Fruit fly (Drosophila melanogaster) whole organism, embryonic: ENCODE data around the gene Vsx1.

Experiments used
- Bdp1 ChIP-seq: fragments of 200-800 bp; sonication (Bioruptor generic); optimal IDR thresholded peaks from 3 replicates; lab custom pipeline; 2016; ENCODE audit warnings: missing biosample characterization, missing genetic modification characterization
- CG1024 ChIP-seq: fragments of 200-800 bp; sonication (Bioruptor generic); IDR thresholded peaks from 2 replicates; pipeline ENCODE4 v1.3.6; 2022; ENCODE audit warnings: missing biosample characterization, missing genetic modification characterization
- CG14710 ChIP-seq: fragments of 200-800 bp; sonication (Bioruptor generic); optimal IDR thresholded peaks from 3 replicates; lab custom pipeline; 2019; ENCODE audit warnings: missing biosample characterization, mild to moderate bottlenecking, missing genetic modification characterization, moderate library complexity
- CG15696 ChIP-seq: fragments of 200-800 bp; sonication (Bioruptor generic); optimal IDR thresholded peaks from 2 replicates; lab custom pipeline; 2019; ENCODE audit warnings: missing biosample characterization, mild to moderate bottlenecking, missing genetic modification characterization, moderate library complexity
- CG16813 ChIP-seq: fragments of 200-800 bp; sonication (Bioruptor generic); IDR thresholded peaks from 3 replicates; pipeline ENCODE4 v1.3.6; 2022; ENCODE audit warnings: missing biosample characterization, missing genetic modification characterization; ENCODE audit not compliant: partially characterized antibody
- CG2120 ChIP-seq: fragments of 200-800 bp; sonication (Bioruptor generic); optimal IDR thresholded peaks from 3 replicates; lab custom pipeline; 2016; ENCODE audit warnings: missing biosample characterization, missing genetic modification characterization
- CG30020 ChIP-seq: fragments of 200-800 bp; optimal IDR thresholded peaks from 2 replicates; lab custom pipeline; 2019; ENCODE audit warnings: missing biosample characterization, mild to moderate bottlenecking, missing genetic modification characterization, moderate library complexity
- CG31365 ChIP-seq: fragments of 200-800 bp; sonication (Bioruptor generic); optimal IDR thresholded peaks from 2 replicates; lab custom pipeline; 2018; ENCODE audit warnings: missing biosample characterization, mild to moderate bottlenecking, missing genetic modification characterization
- CG32772 ChIP-seq: fragments of 200-800 bp; sonication (Bioruptor generic); IDR thresholded peaks from 2 replicates; pipeline ENCODE4 v1.3.6; 2022; ENCODE audit warnings: missing biosample characterization, missing genetic modification characterization
- CG34422 ChIP-seq: fragments of 200-800 bp; sonication (Bioruptor generic); IDR thresholded peaks from 3 replicates; pipeline ENCODE4 v1.3.6; 2022; ENCODE audit warnings: missing biosample characterization, missing genetic modification characterization
- CG4282 ChIP-seq: fragments of 200-800 bp; sonication (Bioruptor generic); optimal IDR thresholded peaks from 2 replicates; lab custom pipeline; 2016; ENCODE audit warnings: missing biosample characterization, missing genetic modification characterization
- CG7839 ChIP-seq: fragments of 200-800 bp; sonication (Bioruptor generic); optimal IDR thresholded peaks from 3 replicates; lab custom pipeline; 2018; ENCODE audit warnings: missing biosample characterization, mild to moderate bottlenecking, missing genetic modification characterization, moderate library complexity
- CG9817 ChIP-seq: fragments of 200-800 bp; sonication (Bioruptor generic); optimal IDR thresholded peaks from 2 replicates; lab custom pipeline; 2018; ENCODE audit warnings: missing biosample characterization, mild to moderate bottlenecking, missing genetic modification characterization, moderate library complexity
- CTCF ChIP-seq: fragments of 200-800 bp; sonication (Bioruptor generic); optimal IDR thresholded peaks from 2 replicates; lab custom pipeline; 2017; ENCODE audit warnings: missing biosample characterization, mild to moderate bottlenecking, missing genetic modification characterization, moderate library complexity
- Dbx ChIP-seq: fragments of 200-800 bp; sonication (Bioruptor generic); IDR thresholded peaks from 3 replicates; pipeline ENCODE4 v1.3.6; 2022; ENCODE audit warnings: missing biosample characterization, missing genetic modification characterization
- Dip2 ChIP-seq: fragments of 200-800 bp; sonication (Bioruptor generic); IDR thresholded peaks from 2 replicates; pipeline ENCODE4 v1.3.6; 2022; ENCODE audit warnings: missing biosample characterization, missing genetic modification characterization
- Dp ChIP-seq: fragments of 200-800 bp; sonication (Bioruptor generic); optimal IDR thresholded peaks from 2 replicates; lab custom pipeline; 2018; ENCODE audit warnings: missing biosample characterization, mild to moderate bottlenecking, missing genetic modification characterization, moderate library complexity
- Drgx ChIP-seq: fragments of 200-800 bp; sonication (Bioruptor generic); IDR thresholded peaks from 2 replicates; pipeline ENCODE4 v1.3.6; 2022; ENCODE audit warnings: missing biosample characterization, missing genetic modification characterization
- Ets65A ChIP-seq: fragments of 200-800 bp; sonication (Bioruptor generic); peaks from one replicate; lab custom pipeline; 2016; ENCODE audit warnings: missing biosample characterization, missing genetic modification characterization
- H15 ChIP-seq: fragments of 200-800 bp; sonication (Bioruptor generic); IDR thresholded peaks from 3 replicates; pipeline ENCODE4 v1.3.6; 2022; ENCODE audit warnings: missing biosample characterization, missing genetic modification characterization
- Hr39 ChIP-seq: fragments of >200 bp; optimal IDR thresholded peaks from 2 replicates; lab custom pipeline; 2017
- Max ChIP-seq: fragments of 200-800 bp; sonication (Bioruptor generic); optimal IDR thresholded peaks from 2 replicates; lab custom pipeline; 2016; ENCODE audit warnings: missing biosample characterization, mild to moderate bottlenecking, missing genetic modification characterization
- Myb ChIP-seq: fragments of 200-800 bp; sonication (Bioruptor generic); optimal IDR thresholded peaks from 2 replicates; lab custom pipeline; 2016; ENCODE audit warnings: missing biosample characterization, missing genetic modification characterization
- Oli ChIP-seq: fragments of 200-800 bp; sonication (Bioruptor generic); optimal IDR thresholded peaks from 2 replicates; lab custom pipeline; 2018; ENCODE audit warnings: missing biosample characterization, mild to moderate bottlenecking, missing genetic modification characterization, moderate library complexity
- Opbp ChIP-seq: fragments of 200-800 bp; sonication (Bioruptor generic); IDR thresholded peaks from 3 replicates; pipeline ENCODE4 v1.3.6; 2022; ENCODE audit warnings: missing biosample characterization, missing genetic modification characterization; ENCODE audit not compliant: partially characterized antibody
- Pdp1 ChIP-seq, 2 experiments: fragments of 200-800 bp; sonication (Bioruptor generic); optimal IDR thresholded peaks; 3 replicates each; lab custom pipeline; 2016; ENCODE audit warnings: missing biosample characterization in 2 of 2, missing genetic modification characterization in 2 of 2, mild to moderate bottlenecking in 1 of 2, moderate library complexity in 1 of 2
- Ptx1 ChIP-seq: fragments of 200-800 bp; sonication (Bioruptor generic); IDR thresholded peaks from 2 replicates; pipeline ENCODE4 v1.3.6; 2022; ENCODE audit warnings: missing biosample characterization, missing genetic modification characterization
- Scr ChIP-seq: fragments of 200-800 bp; sonication (Bioruptor generic); IDR thresholded peaks from 2 replicates; pipeline ENCODE4 v1.3.6; 2022; ENCODE audit warnings: missing biosample characterization, missing genetic modification characterization; ENCODE audit not compliant: partially characterized antibody
- al ChIP-seq: fragments of 200-800 bp; sonication (Bioruptor generic); IDR thresholded peaks from 2 replicates; pipeline ENCODE4 v1.3.6; 2022; ENCODE audit warnings: missing biosample characterization, missing genetic modification characterization
- amos ChIP-seq: fragments of 200-800 bp; sonication (Bioruptor generic); IDR thresholded peaks from 2 replicates; pipeline ENCODE4 v1.3.6; 2022; ENCODE audit warnings: missing biosample characterization, missing genetic modification characterization; ENCODE audit not compliant: partially characterized antibody
- bbx ChIP-seq: fragments of 200-800 bp; sonication (Bioruptor generic); IDR thresholded peaks from 2 replicates; pipeline ENCODE4 v1.3.6; 2022; ENCODE audit warnings: missing biosample characterization, missing genetic modification characterization; ENCODE audit not compliant: partially characterized antibody
- bcd ChIP-seq: fragments of 200-800 bp; sonication (Bioruptor generic); optimal IDR thresholded peaks from 2 replicates; lab custom pipeline; 2017; ENCODE audit warnings: missing biosample characterization, mild to moderate bottlenecking, missing genetic modification characterization
- cas ChIP-seq: fragments of 200-800 bp; sonication (Bioruptor generic); IDR thresholded peaks from 2 replicates; pipeline ENCODE4 v1.3.6; 2022; ENCODE audit warnings: missing biosample characterization, missing genetic modification characterization
- ci ChIP-seq: fragments of 200-800 bp; sonication (Bioruptor generic); IDR thresholded peaks from 3 replicates; pipeline ENCODE4 v1.3.6; 2022; ENCODE audit warnings: missing biosample characterization, missing genetic modification characterization
- eve ChIP-seq, 2 experiments: fragments of >200 bp; optimal IDR thresholded peaks; 2 replicates each; lab custom pipeline; 2017; ENCODE audit warnings: missing biosample characterization in 2 of 2, missing genetic modification characterization in 2 of 2
- fd102C ChIP-seq: fragments of 200-800 bp; sonication (Bioruptor generic); optimal IDR thresholded peaks from 2 replicates; lab custom pipeline; 2018; ENCODE audit warnings: missing biosample characterization, mild to moderate bottlenecking, missing genetic modification characterization, moderate library complexity
- ftz-f1 ChIP-seq: fragments of 200-800 bp; sonication (Bioruptor generic); optimal IDR thresholded peaks from 2 replicates; lab custom pipeline; 2016; ENCODE audit warnings: missing biosample characterization, missing genetic modification characterization
- gfzf ChIP-seq: fragments of 200-800 bp; sonication (Bioruptor generic); optimal IDR thresholded peaks from 2 replicates; lab custom pipeline; 2016; ENCODE audit warnings: missing biosample characterization, mild to moderate bottlenecking, missing genetic modification characterization, moderate library complexity
- ind ChIP-seq: fragments of 200-800 bp; sonication (Bioruptor generic); optimal IDR thresholded peaks from 3 replicates; lab custom pipeline; 2016; ENCODE audit warnings: missing biosample characterization, missing genetic modification characterization
- lola ChIP-seq, 3 experiments: fragments of >200 bp in 2 of 3; fragments of 200-800 bp in 1 of 3; sonication (Bioruptor generic) in 1 of 3; optimal IDR thresholded peaks; 2 replicates each; lab custom pipeline; 2017 to 2019; ENCODE audit warnings: missing biosample characterization in 3 of 3, missing genetic modification characterization in 3 of 3, mild to moderate bottlenecking in 1 of 3, moderate library complexity in 1 of 3
- mam ChIP-seq: fragments of 200-800 bp; sonication (Bioruptor generic); optimal IDR thresholded peaks from 3 replicates; lab custom pipeline; 2016; ENCODE audit warnings: missing biosample characterization, missing genetic modification characterization
- pan ChIP-seq, 4 experiments: fragments of >200 bp in 3 of 4; fragments of 200-800 bp in 1 of 4; sonication (Bioruptor generic) in 1 of 4; optimal IDR thresholded peaks in 3 of 4; IDR thresholded peaks in 1 of 4; 2 replicates each; pipeline versions ENCODE4 v1.3.6 to Lab custom; 2017 to 2022; ENCODE audit warnings: missing biosample characterization in 2 of 4, missing genetic modification characterization in 2 of 4, mixed read lengths in 1 of 4
- stc ChIP-seq: fragments of 200-800 bp; sonication (Bioruptor generic); IDR thresholded peaks from 2 replicates; pipeline ENCODE4 v1.3.6; 2022; ENCODE audit warnings: missing biosample characterization, missing genetic modification characterization
- zen ChIP-seq: fragments of 200-800 bp; sonication (Bioruptor generic); optimal IDR thresholded peaks from 3 replicates; lab custom pipeline; 2018; ENCODE audit warnings: missing biosample characterization, mild to moderate bottlenecking, missing genetic modification characterization, moderate library complexity
- zfh1 ChIP-seq: fragments of 200-800 bp; sonication (Bioruptor generic); IDR thresholded peaks from 3 replicates; pipeline ENCODE4 v1.3.6; 2022; ENCODE audit warnings: missing biosample characterization, missing genetic modification characterization

Gene Vsx1

DNA sequence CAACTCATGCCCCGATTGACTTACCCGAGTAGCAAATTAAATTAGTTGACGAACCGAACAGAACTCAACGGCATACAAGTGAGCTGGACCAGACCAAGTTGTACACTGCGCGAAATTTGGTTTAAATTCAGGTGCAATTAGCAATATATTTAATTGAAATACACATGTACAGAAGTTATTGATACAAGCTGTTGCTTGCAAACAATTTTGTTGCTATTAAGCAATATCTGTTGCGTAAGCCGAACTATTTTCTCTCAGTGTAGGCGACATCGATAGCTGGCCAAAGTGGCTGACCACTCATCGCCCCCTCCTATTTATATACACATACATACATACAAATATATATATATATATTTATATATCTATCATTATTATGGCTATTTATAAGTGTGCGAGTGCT, 10.1 kb downstream of the Vsx1 start (continued):
- TF ChIP-seq fd102C (GFP tag; lab: Kevin White, UChicago) (peak; percentile 62), H15 (GFP tag; lab: Robert Waterston, UW) (no peak), lola (GFP tag; optimal IDR thresholded peaks at IDR 0.05; lab: Kevin White, UChicago) (peak in 1 of 3 experiments; percentile 48), CG7839 (tag; lab: Kevin White, UChicago) (peak; percentile 52), gfzf (GFP tag; lab: Kevin White, UChicago) (no peak), al (peak; percentile 50; the same call in 1 of the 2 replicates), CG15696 (tag; lab: Kevin White, UChicago) (peak; percentile 63), stc (GFP tag; lab: Robert Waterston, UW) (no peak)
- TF ChIP-seq, all 482 proteins: peak for 133

DNA sequence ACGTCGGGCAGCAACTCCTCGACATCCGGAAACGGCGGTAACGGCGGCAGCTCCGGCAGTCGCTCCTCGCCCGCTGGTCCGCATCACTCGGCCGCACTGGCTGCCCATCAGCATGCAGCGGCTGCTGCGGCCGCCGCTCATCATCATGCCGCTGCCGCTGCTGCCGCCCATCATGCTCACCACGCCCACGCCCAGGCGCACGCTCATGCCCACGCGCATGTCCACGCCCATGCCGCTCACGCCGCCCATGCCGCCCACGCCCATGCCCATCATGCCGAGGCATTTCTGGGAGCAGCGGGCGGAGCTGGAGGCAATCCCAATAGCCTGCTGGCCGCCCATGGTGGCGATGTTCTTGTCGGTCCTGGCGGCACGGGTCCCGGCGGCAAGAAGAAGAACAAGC, 12.3 kb downstream of the Vsx1 start:
- TF ChIP-seq CG30020 (no peak), ftz-f1 (GFP tag; lab: Kevin White, UChicago) (no peak), CG9817 (tag; lab: Kevin White, UChicago) (no peak), zen (tag; lab: Kevin White, UChicago) (no peak), Hr39 (lab: Kevin White, UChicago) (peak; percentile 97), Scr (GFP tag; lab: Robert Waterston, UW) (no peak)

DNA sequence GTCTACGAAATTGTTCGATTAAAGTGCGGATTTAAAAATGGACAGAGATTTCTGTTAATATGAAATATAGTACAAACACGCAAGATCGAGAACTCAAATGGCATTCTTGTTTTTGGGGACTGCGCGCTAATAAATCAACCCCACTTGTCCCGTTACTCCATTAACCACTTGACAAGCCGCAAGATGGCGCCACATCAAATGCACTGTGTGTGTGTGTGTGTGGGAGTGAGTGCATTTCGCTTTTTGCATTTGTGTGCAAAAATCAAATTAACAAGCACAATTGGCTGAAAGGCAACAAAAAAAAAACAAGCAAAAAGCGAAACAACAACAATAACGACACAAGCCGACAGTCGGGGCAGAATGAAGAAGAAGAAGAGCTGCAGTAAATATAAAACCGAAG, 13.6 kb downstream of the Vsx1 start:
- TF ChIP-seq CTCF (GFP tag; lab: Kevin White, UChicago) (peak; percentile 79), ind (GFP tag; lab: Kevin White, UChicago) (no peak), CG1024 (GFP tag; lab: Robert Waterston, UW) (no peak)
- TF ChIP-seq, all 482 proteins: peak for 1

DNA sequence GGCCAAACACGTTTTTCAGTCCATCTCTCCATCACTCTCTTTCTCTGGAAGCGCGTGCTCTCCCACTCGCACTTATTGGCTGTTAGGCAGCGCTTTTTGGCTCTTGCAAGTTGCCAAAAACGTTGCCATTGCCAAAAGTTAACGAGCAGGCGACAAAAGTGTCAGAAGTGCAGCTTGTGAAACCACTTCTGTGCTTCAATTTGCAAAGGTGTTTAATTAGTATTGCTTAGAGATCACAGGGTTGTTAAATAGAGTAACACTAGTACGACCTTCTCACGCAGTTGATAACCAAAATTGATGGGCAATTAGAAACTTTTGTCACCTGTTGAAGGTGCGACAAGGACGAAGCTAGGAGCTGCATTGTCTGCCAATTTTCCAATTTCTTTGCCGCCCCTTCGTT, 14.4 kb downstream of the Vsx1 start:
- TF ChIP-seq Dip2 (no peak), Ets65A (peak; percentile 66), Ptx1 (no peak), Dbx (GFP tag; lab: Robert Waterston, UW) (no peak), Drgx (GFP tag; lab: Robert Waterston, UW) (peak; percentile 48), CG32772 (GFP tag; lab: Robert Waterston, UW) (no peak), CG2120 (no peak), cas (GFP tag; lab: Robert Waterston, UW) (no peak), Oli (tag; lab: Kevin White, UChicago) (no peak)

DNA sequence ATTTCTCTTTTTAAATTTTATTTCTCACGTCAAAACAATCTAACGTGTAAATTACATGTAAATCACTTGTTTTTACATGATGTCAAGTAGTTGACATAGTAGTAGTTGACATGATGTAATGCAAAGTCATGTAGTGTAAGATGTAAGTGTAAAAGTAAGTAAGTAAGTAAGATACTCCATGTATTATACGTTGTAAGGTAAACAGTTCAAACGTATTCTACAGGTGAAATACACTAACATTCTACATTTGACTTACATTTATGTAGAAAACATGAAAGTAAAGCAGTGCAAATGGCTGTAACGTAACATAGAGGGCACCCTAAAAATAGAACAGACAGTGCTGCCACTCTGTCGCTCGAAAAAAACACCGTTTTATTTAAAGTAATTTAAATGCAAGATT, 18.9 kb downstream of the Vsx1 start:
- TF ChIP-seq zfh1 (GFP tag; lab: Robert Waterston, UW), result no peak
- no peak for TF ChIP-seq eve (GFP tag; optimal IDR thresholded peaks at IDR 0.05; lab: Kevin White, UChicago)
- no peak for TF ChIP-seq CG4282
- TF ChIP-seq CG14710, result peak; percentile 7
- no peak for TF ChIP-seq pan (optimal IDR thresholded peaks at IDR 0.05; lab: Kevin White, UChicago)
- peak in 1 of 2 experiments; percentile 22 for TF ChIP-seq pan (GFP tag; optimal IDR thresholded peaks at IDR 0.05 in 1 of 2, IDR thresholded peaks at IDR 0.05 in 1 of 2)
- TF ChIP-seq Scr (GFP tag; lab: Robert Waterston, UW), result no peak
- TF ChIP-seq Opbp, result peak; percentile 58; the same call in 2 of the 3 replicates
- no peak for TF ChIP-seq ci
- TF ChIP-seq Pdp1 (GFP tag; optimal IDR thresholded peaks at IDR 0.05; lab: Kevin White, UChicago), result peak in 1 of 2 experiments; percentile 11
- TF ChIP-seq CG16813 (GFP tag; lab: Robert Waterston, UW), result peak; percentile 76
- TF ChIP-seq CG31365 (tag; lab: Kevin White, UChicago), result peak; percentile 94
- peak; percentile 86 for TF ChIP-seq amos (GFP tag; lab: Robert Waterston, UW)
- peak; percentile 25; the same call in 1 of the 3 replicates for TF ChIP-seq CG34422 (GFP tag; lab: Robert Waterston, UW)
- peak; percentile 66 for TF ChIP-seq bbx
- TF ChIP-seq Max (GFP tag; lab: Kevin White, UChicago), result no peak
- TF ChIP-seq bcd (GFP tag; lab: Kevin White, UChicago), result peak; percentile 1
- peak; percentile 98 for TF ChIP-seq Bdp1
- TF ChIP-seq Myb (GFP tag; lab: Kevin White, UChicago), result peak; percentile 88
- TF ChIP-seq Dp (GFP tag; lab: Kevin White, UChicago), result peak; percentile 4
- peak; percentile 29 for TF ChIP-seq mam (GFP tag; lab: Kevin White, UChicago)
